Worm (Caenorhabditis elegans): ENCODE data around the gene F13E9.19.

ce11 chrIV:10870158-10870557, 29.0 kb upstream of the F13E9.19 start:
- TF ChIP-seq dmd-4 (tag; optimal IDR thresholded peaks at IDR 0.05) (no peak), lin-13 (GFP tag; optimal IDR thresholded peaks at IDR 0.05) (no peak), nhr-25 (tag; optimal IDR thresholded peaks at IDR 0.05) (no peak), nhr-11 (tag; optimal IDR thresholded peaks at IDR 0.05) (no peak)
